Fruit fly (Drosophila melanogaster) whole organism, wandering third instar larva: ENCODE results near the gene plx.

Experiments
- Hr78 ChIP-seq: fragments of >200 bp; optimal IDR thresholded peaks from 2 replicates; lab custom pipeline; 2017; ENCODE audit warnings: missing biosample characterization, missing genetic modification characterization
- Myc ChIP-seq: fragments of >200 bp; optimal IDR thresholded peaks from 2 replicates; lab custom pipeline; 2017
- Vsx2 ChIP-seq: fragments of 200-300, 225-300 bp; sonication (Bioruptor generic); optimal IDR thresholded peaks from 2 replicates; lab custom pipeline; 2018; ENCODE audit warnings: missing biosample characterization, missing genetic modification characterization; ENCODE audit not compliant: partially characterized antibody
- brk ChIP-seq: fragments of 200-800 bp; sonication (Bioruptor generic); optimal IDR thresholded peaks from 2 replicates; lab custom pipeline; 2016; ENCODE audit warnings: missing biosample characterization, mild to moderate bottlenecking, missing genetic modification characterization
- dl ChIP-seq, 2 experiments: fragments of 175-275, 200-275 bp in 1 of 2; fragments of 200-275 bp in 1 of 2; sonication (Bioruptor generic); optimal IDR thresholded peaks; lab custom pipeline; 2018; ENCODE audit warnings: mild to moderate bottlenecking in 2 of 2, missing biosample characterization in 2 of 2, missing genetic modification characterization in 2 of 2, moderate library complexity in 2 of 2; ENCODE audit not compliant: partially characterized antibody in 2 of 2, insufficient read depth in 1 of 2
- psq ChIP-seq: fragments of 200-800 bp; sonication (Bioruptor generic); optimal IDR thresholded peaks from 3 replicates; lab custom pipeline; 2017; ENCODE audit warnings: missing biosample characterization, mild to moderate bottlenecking, missing genetic modification characterization, moderate library complexity

- TF ChIP-seq psq (GFP tag; lab: Kevin White, UChicago), result no peak
- TF ChIP-seq Hr78 (GFP tag; lab: Kevin White, UChicago), result no peak
- no peak for TF ChIP-seq brk (GFP tag; lab: Kevin White, UChicago)
- peak; percentile 68 for TF ChIP-seq Myc (lab: Kevin White, UChicago)
- TF ChIP-seq dl (GFP tag; optimal IDR thresholded peaks at IDR 0.05; lab: Kevin White, UChicago; ENCODE audit: insufficient read depth in 1 of 2, partially characterized antibody in 2 of 2), result no peak
- no peak for TF ChIP-seq Vsx2 (GFP tag; lab: Kevin White, UChicago)
These were observed 47.5 kb downstream of the plx start, which contains the start of gene CG1239 for dm6 chr3R:5733181-5733580.
